Worm (Caenorhabditis elegans) whole organism, midembryonic: Measurements from ENCODE around the gene R04E5.7.

Experiments
- T22C8.4 ChIP-seq: fragments of 200-800 bp; sonication (Bioruptor generic); IDR thresholded peaks from 2 replicates; pipeline ENCODE4 v1.3.6; 2022; ENCODE audit warnings: missing genetic modification characterization, missing compliant biosample characterization
- cog-1 ChIP-seq: sonication (generic microtip); optimal IDR thresholded peaks from 2 replicates; lab custom pipeline; 2016; ENCODE audit warnings: missing genetic modification characterization, missing compliant biosample characterization
- flt-1 ChIP-seq: fragments of 200-800 bp; sonication (Bioruptor generic); IDR thresholded peaks from 2 replicates; pipeline ENCODE4 v1.3.6; 2022; ENCODE audit warnings: missing genetic modification characterization, missing compliant biosample characterization
- klf-2 ChIP-seq: fragments of 200-800 bp; sonication (Bioruptor generic); conservative IDR thresholded peaks from 2 replicates; pipeline ENCODE4 v1.3.6; 2022; ENCODE audit warnings: missing genetic modification reagents, missing genetic modification characterization, missing compliant biosample characterization
- med-1 ChIP-seq: sonication (generic microtip); optimal IDR thresholded peaks from 2 replicates; lab custom pipeline; 2017; ENCODE audit warnings: missing genetic modification characterization, mild to moderate bottlenecking, missing compliant biosample characterization, antibody characterized with exemption, missing genetic modification reagents; ENCODE audit not compliant: insufficient read depth
- ref-1 ChIP-seq: fragments of 200-800 bp; sonication (Bioruptor generic); conservative IDR thresholded peaks from 2 replicates; pipeline ENCODE4 v1.3.6; 2022; ENCODE audit warnings: missing genetic modification reagents, missing genetic modification characterization, missing compliant biosample characterization
- ztf-23 ChIP-seq: fragments of 200-800 bp; sonication (Bioruptor generic); IDR thresholded peaks from 2 replicates; pipeline ENCODE4 v1.3.6; 2022; ENCODE audit warnings: missing genetic modification reagents, missing genetic modification characterization, missing compliant biosample characterization
- ztf-29 ChIP-seq: fragments of 200-800 bp; sonication (Bioruptor generic); IDR thresholded peaks from 2 replicates; pipeline ENCODE4 v1.3.6; 2022; ENCODE audit warnings: missing genetic modification reagents, missing genetic modification characterization, missing compliant biosample characterization

ce11 chrX:8754285-8754795 is 42.7 kb downstream of the R04E5.7 start:
- no peak for TF ChIP-seq T22C8.4 (GFP tag; lab: Robert Waterston, UW)
- no peak for TF ChIP-seq cog-1 (tag; lab: Kevin White, UChicago)
- no peak for TF ChIP-seq med-1
- no peak for TF ChIP-seq ref-1 (GFP tag; lab: Robert Waterston, UW)
- TF ChIP-seq ztf-23 (GFP tag; lab: Robert Waterston, UW): no peak
- no peak for TF ChIP-seq klf-2 (GFP tag; lab: Robert Waterston, UW)
- no peak for TF ChIP-seq ztf-29
- no peak for TF ChIP-seq flt-1 (GFP tag; lab: Robert Waterston, UW)
